Worm (Caenorhabditis elegans) whole organism, late embryonic: Measurements from ENCODE around the gene npp-16.

Experiments
- C08G9.2 ChIP-seq: sonication (generic microtip); optimal IDR thresholded peaks from 2 replicates; lab custom pipeline; 2016; ENCODE audit warnings: mild to moderate bottlenecking, missing genetic modification characterization, moderate library complexity, missing compliant biosample characterization
- C38D4.7 ChIP-seq: fragments of 200-800 bp; sonication (Bioruptor generic); optimal IDR thresholded peaks from 2 replicates; lab custom pipeline; 2018; ENCODE audit warnings: mild to moderate bottlenecking, missing genetic modification characterization, moderate library complexity, missing compliant biosample characterization
- K02D7.2 ChIP-seq: sonication (generic microtip); optimal IDR thresholded peaks from 2 replicates; lab custom pipeline; 2017; ENCODE audit warnings: mild to moderate bottlenecking, missing genetic modification characterization, missing compliant biosample characterization
- K09A11.1 ChIP-seq: sonication (generic microtip); optimal IDR thresholded peaks from 2 replicates; lab custom pipeline; 2017; ENCODE audit warnings: antibody characterized with exemption, mild to moderate bottlenecking, missing genetic modification characterization, missing compliant biosample characterization; ENCODE audit not compliant: insufficient read depth
- T23F11.4 ChIP-seq: fragments of 200-800 bp; sonication (Bioruptor generic); optimal IDR thresholded peaks from 2 replicates; lab custom pipeline; 2018; ENCODE audit warnings: mild to moderate bottlenecking, missing genetic modification characterization, missing compliant biosample characterization
- Y22D7AL.16 ChIP-seq: sonication (generic microtip); optimal IDR thresholded peaks from 2 replicates; lab custom pipeline; 2016; ENCODE audit warnings: missing genetic modification characterization, missing compliant biosample characterization
- ceh-14 ChIP-seq: sonication (generic microtip); optimal IDR thresholded peaks from 2 replicates; lab custom pipeline; 2016; ENCODE audit warnings: missing genotype, missing genetic modification characterization, missing compliant biosample characterization
- ceh-18 ChIP-seq: sonication (generic microtip); optimal IDR thresholded peaks from 2 replicates; lab custom pipeline; 2016; ENCODE audit warnings: missing genetic modification characterization, missing compliant biosample characterization
- ceh-19 ChIP-seq: fragments of 200-800 bp; sonication (Bioruptor generic); optimal IDR thresholded peaks from 2 replicates; lab custom pipeline; 2018; ENCODE audit warnings: mild to moderate bottlenecking, missing genetic modification characterization, missing compliant biosample characterization
- ceh-24 ChIP-seq: sonication (generic microtip); optimal IDR thresholded peaks from 2 replicates; lab custom pipeline; 2016; ENCODE audit warnings: mild to moderate bottlenecking, missing genetic modification characterization, missing compliant biosample characterization
- ceh-30 ChIP-seq: fragments of 150-350 bp; optimal IDR thresholded peaks from 2 replicates; lab custom pipeline; 2014; ENCODE audit warnings: missing biosample characterization, missing genetic modification characterization
- ceh-34 ChIP-seq: sonication (generic microtip); optimal IDR thresholded peaks from 2 replicates; lab custom pipeline; 2016; ENCODE audit warnings: mild to moderate bottlenecking, missing genetic modification characterization, missing compliant biosample characterization
- ceh-45 ChIP-seq: fragments of 200-800 bp; sonication (Bioruptor generic); IDR thresholded peaks from 2 replicates; pipeline ENCODE4 v1.3.6; 2022; ENCODE audit warnings: missing genetic modification reagents, missing genetic modification characterization, missing compliant biosample characterization
- ceh-6 ChIP-seq: fragments of 200-800 bp; sonication (Bioruptor generic); optimal IDR thresholded peaks from 2 replicates; lab custom pipeline; 2018; ENCODE audit warnings: mild to moderate bottlenecking, missing genetic modification characterization, missing compliant biosample characterization
- ceh-9 ChIP-seq: sonication (generic microtip); optimal IDR thresholded peaks from 2 replicates; lab custom pipeline; 2016; ENCODE audit warnings: mild to moderate bottlenecking, missing genetic modification characterization, inconsistent platforms, missing compliant biosample characterization
- dmd-4 ChIP-seq: sonication (generic microtip); optimal IDR thresholded peaks from 2 replicates; lab custom pipeline; 2016; ENCODE audit warnings: borderline replicate concordance, missing genetic modification characterization, missing compliant biosample characterization
- elt-2 ChIP-seq: sonication (generic microtip); optimal IDR thresholded peaks from 2 replicates; lab custom pipeline; 2016; ENCODE audit warnings: missing genetic modification reagents, missing genetic modification characterization, missing compliant biosample characterization
- elt-4 ChIP-seq: sonication (generic microtip); optimal IDR thresholded peaks from 2 replicates; lab custom pipeline; 2016; ENCODE audit warnings: missing genetic modification characterization, missing compliant biosample characterization
- eyg-1 ChIP-seq: sonication (generic microtip); optimal IDR thresholded peaks from 2 replicates; lab custom pipeline; 2016; ENCODE audit warnings: missing genotype, missing genetic modification characterization, missing compliant biosample characterization
- hlh-15 ChIP-seq: sonication (generic microtip); optimal IDR thresholded peaks from 2 replicates; lab custom pipeline; 2016; ENCODE audit warnings: missing genetic modification characterization, missing compliant biosample characterization
- hlh-6 ChIP-seq: sonication (generic microtip); optimal IDR thresholded peaks from 2 replicates; lab custom pipeline; 2016; ENCODE audit warnings: missing genotype, missing genetic modification characterization, missing compliant biosample characterization
- lin-11 ChIP-seq: fragments of 200-800 bp; sonication (Bioruptor generic); optimal IDR thresholded peaks from 2 replicates; lab custom pipeline; 2018; ENCODE audit warnings: mild to moderate bottlenecking, missing genetic modification characterization, missing compliant biosample characterization
- nhr-11 ChIP-seq: fragments of 150-350 bp; optimal IDR thresholded peaks from 2 replicates; lab custom pipeline; 2014; ENCODE audit warnings: missing biosample characterization, missing genetic modification characterization
- pat-9 ChIP-seq: fragments of 200-800 bp; sonication (Bioruptor generic); optimal IDR thresholded peaks from 2 replicates; lab custom pipeline; 2018; ENCODE audit warnings: mild to moderate bottlenecking, missing genetic modification characterization, moderate library complexity, missing compliant biosample characterization
- pax-1 ChIP-seq: fragments of 150-350 bp; optimal IDR thresholded peaks from 2 replicates; lab custom pipeline; 2014; ENCODE audit warnings: missing biosample characterization, missing genetic modification characterization
- pha-2 ChIP-seq: sonication (generic microtip); optimal IDR thresholded peaks from 2 replicates; lab custom pipeline; 2017; ENCODE audit warnings: mild to moderate bottlenecking, missing genetic modification characterization, missing compliant biosample characterization
- pha-4 ChIP-seq: fragments of 150-350 bp; optimal IDR thresholded peaks from 2 replicates; lab custom pipeline; 2018; ENCODE audit warnings: missing biosample characterization, missing genetic modification reagents, missing genetic modification characterization
- pqm-1 ChIP-seq: sonication (generic microtip); optimal IDR thresholded peaks from 2 replicates; lab custom pipeline; 2016; ENCODE audit warnings: missing genetic modification characterization, missing compliant biosample characterization
- rnt-1 ChIP-seq: sonication (generic microtip); optimal IDR thresholded peaks from 2 replicates; lab custom pipeline; 2016; ENCODE audit warnings: missing genetic modification characterization, missing compliant biosample characterization
- sox-2 ChIP-seq: fragments of 200-800 bp; sonication (Bioruptor generic); IDR thresholded peaks from 2 replicates; pipeline ENCODE4 v1.3.6; 2022; ENCODE audit warnings: missing genetic modification reagents, missing genetic modification characterization, missing compliant biosample characterization
- sox-4 ChIP-seq: sonication (generic microtip); optimal IDR thresholded peaks from 2 replicates; lab custom pipeline; 2017; ENCODE audit warnings: mild to moderate bottlenecking, missing genetic modification characterization, inconsistent platforms, missing compliant biosample characterization
- syd-9 ChIP-seq: sonication (generic microtip); optimal IDR thresholded peaks from 2 replicates; lab custom pipeline; 2016; ENCODE audit warnings: mild to moderate bottlenecking, missing genetic modification characterization, moderate library complexity, missing compliant biosample characterization
- unc-3 ChIP-seq, 2 experiments: fragments of 200-800 bp in 1 of 2; sonication (Bioruptor generic) in 1 of 2; sonication (generic microtip) in 1 of 2; conservative IDR thresholded peaks in 1 of 2; optimal IDR thresholded peaks in 1 of 2; 2 replicates each; pipeline versions ENCODE4 v1.3.6 to Lab custom; 2016 to 2022; ENCODE audit warnings: missing compliant biosample characterization in 2 of 2, missing genetic modification characterization in 2 of 2, missing genetic modification reagents in 1 of 2
- unc-86 ChIP-seq: sonication (generic microtip); optimal IDR thresholded peaks from 2 replicates; lab custom pipeline; 2016; ENCODE audit warnings: missing genetic modification characterization, missing compliant biosample characterization

npp-16 gene

DNA sequence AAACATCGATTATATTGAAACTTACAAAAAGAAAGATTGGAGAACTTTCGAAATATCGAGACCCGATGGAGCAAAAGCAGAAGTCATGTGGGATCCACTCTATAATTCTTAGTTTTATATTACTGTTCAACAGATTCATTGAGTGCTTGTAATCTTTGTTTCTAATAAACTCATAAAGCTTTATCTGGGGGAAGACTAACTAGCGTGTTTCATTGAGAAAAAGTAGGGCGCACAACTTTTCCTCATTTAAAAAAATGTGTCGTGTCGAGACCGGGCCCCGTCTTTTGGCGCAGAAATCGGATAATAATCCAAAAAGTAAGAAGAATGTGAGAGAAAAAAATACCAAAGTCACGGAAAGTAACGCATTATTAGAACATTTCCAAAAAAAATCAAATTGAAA is 6.0 kb upstream of the npp-16 start, which contains the start of gene faah-4:
TSS of gene faah-4 (minus strand) at position 101 of the 400 bp plus-strand sequence.
- no peak for TF ChIP-seq hlh-15 (tag; lab: Kevin White, UChicago)
- no peak for TF ChIP-seq rnt-1
- no peak for TF ChIP-seq K09A11.1 (tag; lab: Kevin White, UChicago)
- TF ChIP-seq K02D7.2 (tag; lab: Kevin White, UChicago): no peak
- TF ChIP-seq ceh-18 (tag; lab: Kevin White, UChicago): no peak
- no peak for TF ChIP-seq hlh-6 (tag; lab: Kevin White, UChicago)
- TF ChIP-seq pha-4 (tag; lab: Kevin White, UChicago): no peak
- TF ChIP-seq sox-4 (tag; lab: Kevin White, UChicago): no peak

ce11 chrIII:11914220-11914619 is 1.5 kb upstream of the npp-16 start, which contains the start of gene Y56A3A.16:
TSS of gene Y56A3A.16 (minus strand) at chrIII:11914320.
- TF ChIP-seq nhr-11: no peak
- TF ChIP-seq C38D4.7: no peak
- TF ChIP-seq ceh-14 (tag; lab: Kevin White, UChicago): no peak
- TF ChIP-seq pat-9 (tag; lab: Kevin White, UChicago): no peak
- no peak for TF ChIP-seq eyg-1 (tag; lab: Kevin White, UChicago)
- TF ChIP-seq ceh-9 (tag; lab: Kevin White, UChicago): no peak
- TF ChIP-seq hlh-15 (tag; lab: Kevin White, UChicago): no peak
- TF ChIP-seq Y22D7AL.16 (tag; lab: Kevin White, UChicago): no peak
- TF ChIP-seq ceh-34 (tag; lab: Kevin White, UChicago): no peak
- no peak for TF ChIP-seq K02D7.2 (tag; lab: Kevin White, UChicago)

DNA sequence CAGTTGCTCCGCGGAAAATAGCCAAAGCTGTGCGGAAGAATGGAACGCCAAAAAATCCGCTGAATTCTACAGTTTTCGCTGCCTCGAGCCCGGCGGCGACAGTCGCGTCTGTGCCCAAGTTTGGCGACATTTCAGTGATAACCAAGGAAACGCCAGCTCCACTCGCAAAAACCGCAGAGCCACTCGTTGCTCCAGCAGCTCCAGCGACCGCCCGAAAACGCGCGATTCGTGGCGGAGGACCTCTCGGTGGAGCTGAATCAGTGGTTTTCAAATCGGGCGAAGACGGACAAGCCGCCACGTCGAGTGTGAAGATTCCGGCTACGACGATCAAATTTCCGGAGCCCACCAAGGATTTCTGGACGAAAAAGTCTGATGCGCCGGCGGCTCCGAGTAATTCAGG is 532 bp downstream of the npp-16 start:
- TF ChIP-seq elt-2 (tag; lab: Kevin White, UChicago): no peak
- TF ChIP-seq pqm-1: no peak
- TF ChIP-seq nhr-11: no peak
- TF ChIP-seq ceh-45: no peak
- TF ChIP-seq Y22D7AL.16 (tag; lab: Kevin White, UChicago): no peak
- TF ChIP-seq elt-4 (tag; lab: Kevin White, UChicago): no peak
- no peak for TF ChIP-seq sox-2 (GFP tag; lab: Robert Waterston, UW)
- no peak for TF ChIP-seq unc-86
- no peak for TF ChIP-seq ceh-24 (tag; lab: Kevin White, UChicago)
- TF ChIP-seq lin-11 (tag; lab: Kevin White, UChicago): no peak
- no peak for TF ChIP-seq syd-9

ce11 chrIII:11917090-11917489 is 1.4 kb downstream of the npp-16 start:
- TF ChIP-seq ceh-19 (GFP tag; lab: Kevin White, UChicago) (no peak), hlh-6 (tag; lab: Kevin White, UChicago) (peak; percentile 14)

DNA sequence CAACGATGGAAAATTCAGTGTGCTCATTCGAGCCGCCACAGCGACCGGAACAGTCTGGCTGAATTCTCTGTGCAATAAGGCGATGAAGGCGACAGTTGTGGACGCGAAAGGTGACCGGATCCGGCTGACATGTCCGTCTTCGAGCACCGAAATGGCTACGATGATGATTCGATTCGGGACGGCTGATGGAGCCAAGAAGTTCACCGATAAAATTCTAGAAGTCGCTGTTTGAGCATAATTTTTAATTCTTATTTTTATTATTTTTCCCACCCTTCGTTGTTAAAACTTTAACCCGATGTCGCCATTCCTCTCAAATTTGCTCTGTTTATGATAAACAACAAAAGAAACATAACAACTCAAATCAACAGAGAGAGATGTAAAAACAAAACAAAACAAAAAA is 1.8 kb downstream of the npp-16 start:
- no peak for TF ChIP-seq C08G9.2
- no peak for TF ChIP-seq ceh-6 (GFP tag; lab: Kevin White, UChicago)
- no peak for TF ChIP-seq ceh-14 (tag; lab: Kevin White, UChicago)
- no peak for TF ChIP-seq dmd-4 (tag; lab: Kevin White, UChicago)
- TF ChIP-seq unc-3 (GFP tag; conservative IDR thresholded peaks at IDR 0.05; lab: Robert Waterston, UW): no peak
- TF ChIP-seq unc-3 (tag; optimal IDR thresholded peaks at IDR 0.05; lab: Kevin White, UChicago): no peak
- TF ChIP-seq ceh-45: no peak
- TF ChIP-seq pax-1 (tag; lab: Kevin White, UChicago): no peak
- no peak for TF ChIP-seq pha-2
- no peak for TF ChIP-seq sox-2 (GFP tag; lab: Robert Waterston, UW)
- TF ChIP-seq ceh-30 (tag; lab: Kevin White, UChicago): no peak
- no peak for TF ChIP-seq ceh-18 (tag; lab: Kevin White, UChicago)
- TF ChIP-seq T23F11.4: no peak
